Fruit fly (Drosophila melanogaster): ENCODE measurements around the gene CG15155.

dm6 chr2L:18140544-18140943 is 14.1 kb upstream of the CG15155 start:
- no peak for TF ChIP-seq CG12605 (GFP tag; IDR thresholded peaks at IDR 0.05)
- no peak for TF ChIP-seq Pif1B (GFP tag; optimal IDR thresholded peaks at IDR 0.05)
- no peak for TF ChIP-seq CG8159 (tag; optimal IDR thresholded peaks at IDR 0.05)
- TF ChIP-seq Snoo (tag; optimal IDR thresholded peaks at IDR 0.05): no peak
- no peak for TF ChIP-seq Pif1A (GFP tag; optimal IDR thresholded peaks at IDR 0.05)
- TF ChIP-seq CG15710 (tag; optimal IDR thresholded peaks at IDR 0.05): no peak

Measured in whole organism, pupa.